Fruit fly (Drosophila melanogaster) whole organism, embryonic: Measurements from ENCODE around the gene CG6724.
A peak's percentile ranks its signal among the peaks of the same experiment; 100 is the strongest.

Experiments used
- Bgb ChIP-seq: fragments of 200-800 bp; sonication (Bioruptor generic); IDR thresholded peaks from 2 replicates; pipeline ENCODE4 v1.3.6; 2022; ENCODE audit warnings: missing biosample characterization, missing genetic modification characterization; ENCODE audit not compliant: partially characterized antibody
- CG10267 ChIP-seq: fragments of 200-800 bp; sonication (Bioruptor generic); optimal IDR thresholded peaks from 2 replicates; lab custom pipeline; 2018; ENCODE audit warnings: missing biosample characterization, mild to moderate bottlenecking, missing genetic modification characterization, moderate library complexity
- CG11398 ChIP-seq: fragments of 200-800 bp; sonication (Bioruptor generic); optimal IDR thresholded peaks from 2 replicates; lab custom pipeline; 2016; ENCODE audit warnings: missing biosample characterization, missing genetic modification characterization
- CG12219 ChIP-seq: fragments of 200-800 bp; sonication (Bioruptor generic); optimal IDR thresholded peaks from 3 replicates; lab custom pipeline; 2018; ENCODE audit warnings: missing biosample characterization, mild to moderate bottlenecking, missing genetic modification characterization
- CG12391 ChIP-seq: fragments of 200-800 bp; sonication (Bioruptor generic); optimal IDR thresholded peaks from 3 replicates; lab custom pipeline; 2018; ENCODE audit warnings: missing biosample characterization, mild to moderate bottlenecking, missing genetic modification characterization, moderate library complexity
- CG13624 ChIP-seq: fragments of 200-800 bp; sonication (Bioruptor generic); optimal IDR thresholded peaks from 2 replicates; lab custom pipeline; 2016; ENCODE audit warnings: missing biosample characterization, missing genetic modification characterization
- CG14710 ChIP-seq: fragments of 200-800 bp; sonication (Bioruptor generic); optimal IDR thresholded peaks from 3 replicates; lab custom pipeline; 2019; ENCODE audit warnings: missing biosample characterization, mild to moderate bottlenecking, missing genetic modification characterization, moderate library complexity
- CG14965 ChIP-seq: fragments of 200-800 bp; sonication (Bioruptor generic); optimal IDR thresholded peaks from 2 replicates; lab custom pipeline; 2016; ENCODE audit warnings: missing biosample characterization, missing genetic modification characterization, borderline replicate concordance
- CG15514 ChIP-seq: fragments of 200-800 bp; sonication (Bioruptor generic); optimal IDR thresholded peaks from 3 replicates; lab custom pipeline; 2017; ENCODE audit warnings: missing biosample characterization, missing genetic modification characterization, mild to moderate bottlenecking, moderate library complexity, missing genetic modification reagents
- CG16815 ChIP-seq: fragments of 200-800 bp; sonication (Bioruptor generic); optimal IDR thresholded peaks from 3 replicates; lab custom pipeline; 2017; ENCODE audit warnings: missing biosample characterization, mild to moderate bottlenecking, missing genetic modification characterization
- CG17361 ChIP-seq: fragments of 200-800 bp; sonication (Bioruptor generic); IDR thresholded peaks from 3 replicates; pipeline ENCODE4 v1.3.6; 2022; ENCODE audit warnings: missing biosample characterization, missing genetic modification characterization
- CG17568 ChIP-seq: fragments of 200-800 bp; sonication (Bioruptor generic); optimal IDR thresholded peaks from 2 replicates; lab custom pipeline; 2018; ENCODE audit warnings: missing biosample characterization, mild to moderate bottlenecking, missing genetic modification characterization, moderate library complexity
- CG17829 ChIP-seq: fragments of 200-800 bp; optimal IDR thresholded peaks from 2 replicates; lab custom pipeline; 2019; ENCODE audit warnings: missing biosample characterization, mild to moderate bottlenecking, missing genetic modification characterization, moderate library complexity
- CG1792 ChIP-seq: fragments of 200-800 bp; sonication (Bioruptor generic); optimal IDR thresholded peaks from 2 replicates; lab custom pipeline; 2016; ENCODE audit warnings: missing biosample characterization, missing genetic modification characterization
- CG18619 ChIP-seq: fragments of 200-800 bp; sonication (Bioruptor generic); optimal IDR thresholded peaks from 3 replicates; lab custom pipeline; 2017; ENCODE audit warnings: missing biosample characterization, mild to moderate bottlenecking, missing genetic modification characterization
- CG3407 ChIP-seq: fragments of 200-800 bp; sonication (Bioruptor generic); optimal IDR thresholded peaks from 2 replicates; lab custom pipeline; 2018; ENCODE audit warnings: missing biosample characterization, mild to moderate bottlenecking, missing genetic modification characterization
- CG6254 ChIP-seq: fragments of 200-800 bp; sonication (Bioruptor generic); optimal IDR thresholded peaks from 3 replicates; lab custom pipeline; 2017; ENCODE audit warnings: mild to moderate bottlenecking, missing biosample characterization, missing genetic modification reagents, missing genetic modification characterization
- CG6854 ChIP-seq: fragments of 200-800 bp; sonication (Bioruptor generic); optimal IDR thresholded peaks from 3 replicates; lab custom pipeline; 2017; ENCODE audit warnings: missing biosample characterization, mild to moderate bottlenecking, missing genetic modification characterization
- CG7556 ChIP-seq: fragments of 200-800 bp; sonication (Bioruptor generic); optimal IDR thresholded peaks from 2 replicates; lab custom pipeline; 2017; ENCODE audit warnings: missing biosample characterization, mild to moderate bottlenecking, missing genetic modification characterization
- CG7745 ChIP-seq: fragments of 200-800 bp; sonication (Bioruptor generic); optimal IDR thresholded peaks from 2 replicates; lab custom pipeline; 2018; ENCODE audit warnings: missing biosample characterization, mild to moderate bottlenecking, missing genetic modification characterization, moderate library complexity
- CG8765 ChIP-seq: fragments of 200-800 bp; sonication (Bioruptor generic); IDR thresholded peaks from 2 replicates; pipeline ENCODE4 v1.3.6; 2022; ENCODE audit warnings: missing biosample characterization, missing genetic modification characterization
- Dll ChIP-seq: fragments of 200-800 bp; sonication (Bioruptor generic); IDR thresholded peaks from 4 replicates; pipeline ENCODE4 v1.3.6; 2022; ENCODE audit warnings: missing biosample characterization, missing genetic modification characterization; ENCODE audit not compliant: partially characterized antibody
- Ets65A ChIP-seq: fragments of 200-800 bp; sonication (Bioruptor generic); peaks from one replicate; lab custom pipeline; 2016; ENCODE audit warnings: missing biosample characterization, missing genetic modification characterization
- Fer1 ChIP-seq: fragments of 200-800 bp; sonication (Bioruptor generic); optimal IDR thresholded peaks from 2 replicates; lab custom pipeline; 2017; ENCODE audit warnings: missing biosample characterization, mild to moderate bottlenecking, missing genetic modification characterization
- H15 ChIP-seq: fragments of 200-800 bp; sonication (Bioruptor generic); IDR thresholded peaks from 3 replicates; pipeline ENCODE4 v1.3.6; 2022; ENCODE audit warnings: missing biosample characterization, missing genetic modification characterization
- Hand ChIP-seq: fragments of 200-800 bp; sonication (Bioruptor generic); optimal IDR thresholded peaks from 2 replicates; lab custom pipeline; 2017; ENCODE audit warnings: mild to moderate bottlenecking, missing biosample characterization, missing genetic modification reagents, missing genetic modification characterization
- Hsf ChIP-seq: fragments of 200-800 bp; sonication (Bioruptor generic); optimal IDR thresholded peaks from 3 replicates; lab custom pipeline; 2016; ENCODE audit warnings: missing biosample characterization, missing genetic modification characterization
- Lim3 ChIP-seq: fragments of 200-800 bp; sonication (Bioruptor generic); IDR thresholded peaks from 2 replicates; pipeline ENCODE4 v1.3.6; 2022; ENCODE audit warnings: missing biosample characterization, missing genetic modification characterization
- NC2α ChIP-seq: fragments of 200-800 bp; sonication (Bioruptor generic); optimal IDR thresholded peaks from 2 replicates; lab custom pipeline; 2016; ENCODE audit warnings: missing biosample characterization, missing genetic modification characterization
- NFAT ChIP-seq: fragments of 200-800 bp; sonication (Bioruptor generic); IDR thresholded peaks from 2 replicates; pipeline ENCODE4 v1.3.6; 2022; ENCODE audit warnings: missing biosample characterization, missing genetic modification characterization
- NfI ChIP-seq: fragments of 200-800 bp; sonication (Bioruptor generic); optimal IDR thresholded peaks from 3 replicates; lab custom pipeline; 2018; ENCODE audit warnings: missing biosample characterization, mild to moderate bottlenecking, missing genetic modification characterization, moderate library complexity
- Spps ChIP-seq: fragments of 200-800 bp; sonication (Bioruptor generic); optimal IDR thresholded peaks from 2 replicates; lab custom pipeline; 2018; ENCODE audit warnings: missing biosample characterization, mild to moderate bottlenecking, missing genetic modification characterization
- Ssrp ChIP-seq: fragments of 200-800 bp; sonication (Bioruptor generic); optimal IDR thresholded peaks from 2 replicates; lab custom pipeline; 2018; ENCODE audit warnings: missing biosample characterization, mild to moderate bottlenecking, missing genetic modification characterization, moderate library complexity
- ab ChIP-seq: fragments of 200-800 bp; sonication (Bioruptor generic); optimal IDR thresholded peaks from 2 replicates; lab custom pipeline; 2016; ENCODE audit warnings: missing biosample characterization, missing genetic modification characterization
- ash1 ChIP-seq: fragments of 200-800 bp; sonication (Bioruptor generic); optimal IDR thresholded peaks from 2 replicates; lab custom pipeline; 2018; ENCODE audit warnings: missing biosample characterization, mild to moderate bottlenecking, missing genetic modification characterization
- btn ChIP-seq: fragments of 200-800 bp; sonication (Bioruptor generic); optimal IDR thresholded peaks from 2 replicates; lab custom pipeline; 2016; ENCODE audit warnings: missing biosample characterization, missing genetic modification characterization
- cg ChIP-seq: fragments of 200-800 bp; sonication (Bioruptor generic); optimal IDR thresholded peaks from 3 replicates; lab custom pipeline; 2019; ENCODE audit warnings: missing biosample characterization, mild to moderate bottlenecking, missing genetic modification characterization, moderate library complexity
- chm ChIP-seq: fragments of 200-800 bp; sonication (Bioruptor generic); IDR thresholded peaks from 2 replicates; pipeline ENCODE4 v1.3.6; 2022; ENCODE audit warnings: missing biosample characterization, missing genetic modification characterization
- ci ChIP-seq: fragments of 200-800 bp; sonication (Bioruptor generic); IDR thresholded peaks from 3 replicates; pipeline ENCODE4 v1.3.6; 2022; ENCODE audit warnings: missing biosample characterization, missing genetic modification characterization
- crc ChIP-seq: fragments of 200-800 bp; sonication (Bioruptor generic); optimal IDR thresholded peaks from 2 replicates; lab custom pipeline; 2016; ENCODE audit warnings: missing biosample characterization, missing genetic modification characterization
- cwo ChIP-seq: fragments of 200-800 bp; sonication (Bioruptor generic); optimal IDR thresholded peaks from 3 replicates; lab custom pipeline; 2017; ENCODE audit warnings: missing biosample characterization, missing genetic modification characterization, mild to moderate bottlenecking, moderate library complexity, missing genetic modification reagents
- ems ChIP-seq: fragments of 200-800 bp; sonication (Bioruptor generic); optimal IDR thresholded peaks from 3 replicates; lab custom pipeline; 2016; ENCODE audit warnings: missing biosample characterization, missing genetic modification characterization
- jing ChIP-seq: fragments of 200-800 bp; sonication (Bioruptor generic); optimal IDR thresholded peaks from 2 replicates; lab custom pipeline; 2018; ENCODE audit warnings: missing biosample characterization, mild to moderate bottlenecking, missing genetic modification characterization
- klu ChIP-seq: fragments of 200-800 bp; sonication (Bioruptor generic); IDR thresholded peaks from 2 replicates; pipeline ENCODE4 v1.3.6; 2022; ENCODE audit warnings: missing biosample characterization, missing genetic modification characterization
- lbe ChIP-seq: fragments of 200-800 bp; sonication (Bioruptor generic); optimal IDR thresholded peaks from 2 replicates; lab custom pipeline; 2016; ENCODE audit warnings: missing biosample characterization, mild to moderate bottlenecking, missing genetic modification characterization
- lilli ChIP-seq: fragments of 200-800 bp; sonication (Bioruptor generic); optimal IDR thresholded peaks from 3 replicates; lab custom pipeline; 2016; ENCODE audit warnings: missing biosample characterization, missing genetic modification characterization
- nom ChIP-seq: fragments of 200-800 bp; sonication (Bioruptor generic); optimal IDR thresholded peaks from 2 replicates; lab custom pipeline; 2017; ENCODE audit warnings: missing biosample characterization, missing genetic modification characterization, mild to moderate bottlenecking, moderate library complexity, missing genetic modification reagents
- sens ChIP-seq: fragments of 200-800 bp; sonication (Bioruptor generic); peaks from one replicate; lab custom pipeline; 2016; ENCODE audit warnings: missing biosample characterization, missing genetic modification characterization
- so ChIP-seq: fragments of 200-800 bp; sonication (Bioruptor generic); IDR thresholded peaks from 3 replicates; pipeline ENCODE4 v1.3.6; 2022; ENCODE audit warnings: missing biosample characterization, missing genetic modification characterization
- stc ChIP-seq: fragments of 200-800 bp; sonication (Bioruptor generic); IDR thresholded peaks from 2 replicates; pipeline ENCODE4 v1.3.6; 2022; ENCODE audit warnings: missing biosample characterization, missing genetic modification characterization
- wek ChIP-seq: fragments of 200-800 bp; sonication (Bioruptor generic); optimal IDR thresholded peaks from 3 replicates; lab custom pipeline; 2018; ENCODE audit warnings: missing biosample characterization, mild to moderate bottlenecking, missing genetic modification characterization, moderate library complexity

Gene CG6724

DNA sequence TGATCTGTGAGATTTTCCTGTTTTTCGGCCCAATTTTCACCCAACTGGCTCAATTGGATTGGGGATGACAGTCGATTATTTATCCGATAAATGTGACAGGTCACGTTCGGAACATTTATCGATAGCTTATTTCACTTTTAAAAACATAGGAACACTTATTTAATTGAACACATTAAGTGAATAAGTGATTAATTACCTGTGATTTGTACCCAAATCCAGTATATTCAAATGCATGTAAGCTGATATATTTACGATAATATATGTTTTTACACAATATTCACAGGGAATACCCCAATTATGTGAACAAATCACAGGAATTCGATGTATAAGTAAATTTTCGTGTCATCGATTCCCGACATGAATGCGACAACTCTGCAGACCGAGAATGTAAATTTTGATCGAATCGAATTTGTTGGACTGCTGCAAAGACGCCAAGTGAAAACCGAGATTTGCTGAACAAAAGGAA, 37.4 kb downstream of the CG6724 start, which contains the start of the genes EMC3 and Dpy-30L1 (continued):
- TF ChIP-seq CG18619 = no peak
- no peak for TF ChIP-seq CG3407 (GFP tag; lab: Kevin White, UChicago)
- no peak for TF ChIP-seq Lim3 (GFP tag; lab: Robert Waterston, UW)
- TF ChIP-seq ci (GFP tag; lab: Robert Waterston, UW) = 0 out of 3 replicates have a peak, but pooled peaks have one; percentile 43
- TF ChIP-seq CG17361 (GFP tag; lab: Robert Waterston, UW) = peak; percentile 67
- 0 out of 2 replicates have a peak, but pooled peaks have one; percentile 17 for TF ChIP-seq NFAT (GFP tag; lab: Robert Waterston, UW)
- TF ChIP-seq Spps (tag; lab: Kevin White, UChicago) = no peak
- no peak for TF ChIP-seq nom (GFP tag; lab: Kevin White, UChicago)
- no peak for TF ChIP-seq CG8765
- TF ChIP-seq CG13624 = peak; percentile 68
- no peak for TF ChIP-seq CG14965 (GFP tag; lab: Kevin White, UChicago)
- no peak for TF ChIP-seq stc (GFP tag; lab: Robert Waterston, UW)
- no peak for TF ChIP-seq jing (GFP tag; lab: Kevin White, UChicago)
- no peak for TF ChIP-seq CG6254 (GFP tag; lab: Kevin White, UChicago)
- TF ChIP-seq cg (GFP tag; lab: Kevin White, UChicago) = no peak
- peak; percentile 75 for TF ChIP-seq Bgb (GFP tag; lab: Robert Waterston, UW)
- TF ChIP-seq CG12391 (tag; lab: Kevin White, UChicago) = peak; percentile 78
- TF ChIP-seq NfI (GFP tag; lab: Kevin White, UChicago) = peak; percentile 33
- peak; percentile 94 for TF ChIP-seq sens (GFP tag; lab: Kevin White, UChicago)
- peak; percentile 58 for TF ChIP-seq CG10267 (tag; lab: Kevin White, UChicago)
- peak; percentile 78 for TF ChIP-seq lilli
- TF ChIP-seq Ets65A (GFP tag; lab: Kevin White, UChicago) = peak; percentile 92
- TF ChIP-seq ash1 (GFP tag; lab: Kevin White, UChicago) = no peak
- peak; percentile 28 for TF ChIP-seq CG1792 (GFP tag; lab: Kevin White, UChicago)
- TF ChIP-seq cwo (GFP tag; lab: Kevin White, UChicago) = no peak
- no peak for TF ChIP-seq crc (GFP tag; lab: Kevin White, UChicago)
- no peak for TF ChIP-seq NC2α (GFP tag; lab: Kevin White, UChicago)
- TF ChIP-seq Hsf (GFP tag; lab: Kevin White, UChicago) = peak; percentile 67
- no peak for TF ChIP-seq CG17568 (GFP tag; lab: Kevin White, UChicago)
- TF ChIP-seq CG11398 (GFP tag; lab: Kevin White, UChicago) = no peak
- TF ChIP-seq ab (GFP tag; lab: Kevin White, UChicago) = no peak
- peak; percentile 85 for TF ChIP-seq CG14710 (tag; lab: Kevin White, UChicago)
- TF ChIP-seq H15 = no peak
- no peak for TF ChIP-seq CG16815
- no peak for TF ChIP-seq Hand (GFP tag; lab: Kevin White, UChicago)
- no peak for TF ChIP-seq btn (GFP tag; lab: Kevin White, UChicago)
- peak; percentile 98 for TF ChIP-seq wek
- TF ChIP-seq lbe = no peak
- peak; percentile 48; the same call in 1 of the 3 replicates for TF ChIP-seq so (GFP tag; lab: Robert Waterston, UW)
- TF ChIP-seq CG12219 (GFP tag; lab: Kevin White, UChicago) = no peak
- peak; percentile 64 for TF ChIP-seq CG17829
- peak; percentile 25 for TF ChIP-seq ems (GFP tag; lab: Kevin White, UChicago)
- TF ChIP-seq CG15514 = peak; percentile 71
- TF ChIP-seq CG7745 (tag; lab: Kevin White, UChicago) = no peak
- TF ChIP-seq Dll (GFP tag; lab: Robert Waterston, UW) = peak; percentile 94
- TF ChIP-seq CG6854 = no peak
- peak; percentile 12; the same call in 1 of the 2 replicates for TF ChIP-seq klu
- TF ChIP-seq Fer1 (GFP tag; lab: Kevin White, UChicago) = peak; percentile 57
- peak; percentile 34 for TF ChIP-seq CG7556 (GFP tag; lab: Kevin White, UChicago)
- peak; percentile 44 for TF ChIP-seq Ssrp (tag; lab: Kevin White, UChicago)
- TF ChIP-seq chm (GFP tag; lab: Robert Waterston, UW) = no peak
